Worm (Caenorhabditis elegans) whole organism, young adult: Measurements from ENCODE around the gene mig-10.

Experiments used
- B0019.2 ChIP-seq: fragments of 200-800 bp; sonication (Bioruptor generic); conservative IDR thresholded peaks from 2 replicates; pipeline ENCODE4 v1.3.6; 2022; ENCODE audit warnings: missing genetic modification reagents, missing genetic modification characterization, missing compliant biosample characterization
- B0336.3 ChIP-seq: fragments of 200-800 bp; sonication (Bioruptor generic); IDR thresholded peaks from 2 replicates; pipeline ENCODE4 v1.3.6; 2022; ENCODE audit warnings: missing genetic modification characterization, missing compliant biosample characterization
- C06A6.2 ChIP-seq: fragments of 200-800 bp; sonication (Bioruptor generic); conservative IDR thresholded peaks from 2 replicates; pipeline ENCODE4 v1.3.6; 2022; ENCODE audit warnings: missing genetic modification characterization, missing compliant biosample characterization
- F22D6.2 ChIP-seq: sonication (generic microtip); optimal IDR thresholded peaks from 2 replicates; lab custom pipeline; 2016; ENCODE audit warnings: mild to moderate bottlenecking, missing genetic modification characterization, missing compliant biosample characterization
- F23B12.7 ChIP-seq: sonication (generic microtip); optimal IDR thresholded peaks from 2 replicates; lab custom pipeline; 2017; ENCODE audit warnings: missing genetic modification characterization, mild to moderate bottlenecking, missing compliant biosample characterization, antibody characterized with exemption, moderate library complexity; ENCODE audit not compliant: insufficient read depth
- F33H1.4 ChIP-seq: fragments of 200-800 bp; sonication (Bioruptor generic); IDR thresholded peaks from 2 replicates; pipeline ENCODE4 v1.3.6; 2022; ENCODE audit warnings: missing genetic modification reagents, missing genetic modification characterization, missing compliant biosample characterization
- F39B2.1 ChIP-seq: fragments of 200-800 bp; sonication (Bioruptor generic); IDR thresholded peaks from 2 replicates; pipeline ENCODE4 v1.3.6; 2022; ENCODE audit warnings: missing genetic modification reagents, missing genetic modification characterization, missing compliant biosample characterization
- F52B5.7 ChIP-seq: sonication (generic microtip); optimal IDR thresholded peaks from 2 replicates; lab custom pipeline; 2016; ENCODE audit warnings: mild to moderate bottlenecking, missing genetic modification characterization, missing compliant biosample characterization
- F57A8.1 ChIP-seq: fragments of 200-800 bp; sonication (Bioruptor generic); optimal IDR thresholded peaks from 2 replicates; lab custom pipeline; 2018; ENCODE audit warnings: mild to moderate bottlenecking, missing genetic modification characterization, moderate library complexity, missing compliant biosample characterization
- F57C9.4 ChIP-seq: sonication (generic microtip); optimal IDR thresholded peaks from 2 replicates; lab custom pipeline; 2017; ENCODE audit warnings: mild to moderate bottlenecking, missing genetic modification characterization, missing compliant biosample characterization
- K11D2.4 ChIP-seq: fragments of 200-800 bp; sonication (Bioruptor generic); IDR thresholded peaks from 2 replicates; pipeline ENCODE4 v1.3.6; 2022; ENCODE audit warnings: missing genetic modification reagents, missing genetic modification characterization, missing compliant biosample characterization
- K12H6.12 ChIP-seq: fragments of 200-800 bp; sonication (Bioruptor generic); optimal IDR thresholded peaks from 2 replicates; lab custom pipeline; 2018; ENCODE audit warnings: mild to moderate bottlenecking, missing genetic modification characterization, missing compliant biosample characterization
- Y56A3A.18 ChIP-seq: fragments of 200-800 bp; sonication (Bioruptor generic); IDR thresholded peaks from 2 replicates; pipeline ENCODE4 v1.3.6; 2022; ENCODE audit warnings: missing genetic modification reagents, missing genetic modification characterization, missing compliant biosample characterization
- akir-1 ChIP-seq: fragments of 200-800 bp; sonication (Bioruptor generic); optimal IDR thresholded peaks from 2 replicates; lab custom pipeline; 2018; ENCODE audit warnings: mild to moderate bottlenecking, missing genetic modification characterization, moderate library complexity, missing compliant biosample characterization
- ama-1 ChIP-seq, 3 experiments: fragments of 150-350 bp in 1 of 3; sonication (generic microtip) in 2 of 3; optimal IDR thresholded peaks; 2 replicates each; lab custom pipeline; 2014 to 2018; ENCODE audit warnings: missing biosample characterization in 2 of 3, missing genetic modification characterization in 2 of 3, missing genetic modification reagents in 2 of 3
- atf-7 ChIP-seq: sonication (generic microtip); optimal IDR thresholded peaks from 2 replicates; lab custom pipeline; 2017; ENCODE audit warnings: mild to moderate bottlenecking, missing genetic modification characterization, missing compliant biosample characterization
- attf-5 ChIP-seq: fragments of 200-800 bp; sonication (Bioruptor generic); optimal IDR thresholded peaks from 2 replicates; lab custom pipeline; 2018; ENCODE audit warnings: mild to moderate bottlenecking, missing genetic modification characterization, missing compliant biosample characterization
- cebp-1 ChIP-seq, 2 experiments: fragments of 200-800 bp in 1 of 2; sonication (Bioruptor generic) in 1 of 2; sonication (generic microtip) in 1 of 2; IDR thresholded peaks in 1 of 2; optimal IDR thresholded peaks in 1 of 2; 2 replicates each; pipeline versions ENCODE4 v1.3.6 to Lab custom; 2017 to 2022; ENCODE audit warnings: missing compliant biosample characterization in 2 of 2, missing genetic modification characterization in 2 of 2, mild to moderate bottlenecking in 1 of 2, missing genetic modification reagents in 1 of 2, moderate library complexity in 1 of 2
- ceh-100 ChIP-seq: fragments of 200-800 bp; sonication (Bioruptor generic); IDR thresholded peaks from 2 replicates; pipeline ENCODE4 v1.3.6; 2022; ENCODE audit warnings: missing genetic modification reagents, missing genetic modification characterization, missing compliant biosample characterization
- ceh-58 ChIP-seq: fragments of 200-800 bp; sonication (Bioruptor generic); IDR thresholded peaks from 2 replicates; pipeline ENCODE4 v1.3.6; 2022; ENCODE audit warnings: missing genetic modification characterization, missing compliant biosample characterization
- ceh-79 ChIP-seq: sonication (generic microtip); optimal IDR thresholded peaks from 2 replicates; lab custom pipeline; 2017; ENCODE audit warnings: mild to moderate bottlenecking, missing genetic modification characterization, missing compliant biosample characterization
- ceh-91 ChIP-seq: fragments of 200-800 bp; sonication (Bioruptor generic); IDR thresholded peaks from 2 replicates; pipeline ENCODE4 v1.3.6; 2022; ENCODE audit warnings: missing genetic modification reagents, missing genetic modification characterization, missing compliant biosample characterization
- efl-1 ChIP-seq: fragments of 150-350 bp; optimal IDR thresholded peaks from 2 replicates; lab custom pipeline; 2014; ENCODE audit warnings: missing biosample characterization, missing genetic modification reagents, missing genetic modification characterization
- egl-18 ChIP-seq: fragments of 200-800 bp; sonication (Bioruptor generic); IDR thresholded peaks from 2 replicates; pipeline ENCODE4 v1.3.6; 2022; ENCODE audit warnings: missing genetic modification reagents, missing genetic modification characterization, missing compliant biosample characterization
- hlh-12 ChIP-seq: sonication (generic microtip); optimal IDR thresholded peaks from 2 replicates; lab custom pipeline; 2016; ENCODE audit warnings: missing genetic modification characterization, missing compliant biosample characterization
- hmg-1.2 ChIP-seq: fragments of 200-800 bp; sonication (Bioruptor generic); IDR thresholded peaks from 2 replicates; pipeline ENCODE4 v1.3.6; 2022; ENCODE audit warnings: missing genetic modification reagents, missing genetic modification characterization, missing compliant biosample characterization
- hmg-20 ChIP-seq: fragments of 200-800 bp; sonication (Bioruptor generic); IDR thresholded peaks from 2 replicates; pipeline ENCODE4 v1.3.6; 2022; ENCODE audit warnings: missing genetic modification reagents, missing genetic modification characterization, missing compliant biosample characterization
- hsf-1 ChIP-seq: fragments of 200-800 bp; sonication (Bioruptor generic); IDR thresholded peaks from 2 replicates; pipeline ENCODE4 v1.3.6; 2022; ENCODE audit warnings: missing genetic modification reagents, missing genetic modification characterization, missing compliant biosample characterization
- let-526 ChIP-seq: fragments of 200-800 bp; sonication (Bioruptor generic); IDR thresholded peaks from 2 replicates; pipeline ENCODE4 v1.3.6; 2022; ENCODE audit warnings: missing genetic modification reagents, missing genetic modification characterization, missing compliant biosample characterization
- madf-3 ChIP-seq: fragments of 200-800 bp; sonication (Bioruptor generic); IDR thresholded peaks from 2 replicates; pipeline ENCODE4 v1.3.6; 2022; ENCODE audit warnings: missing genetic modification reagents, missing genetic modification characterization, missing compliant biosample characterization
- nfya-2 ChIP-seq: fragments of 200-800 bp; sonication (Bioruptor generic); IDR thresholded peaks from 2 replicates; pipeline ENCODE4 v1.3.6; 2022; ENCODE audit warnings: missing genetic modification reagents, missing genetic modification characterization, missing compliant biosample characterization
- nfyb-1 ChIP-seq: fragments of 200-800 bp; sonication (Bioruptor generic); IDR thresholded peaks from 2 replicates; pipeline ENCODE4 v1.3.6; 2022; ENCODE audit warnings: missing genetic modification reagents, missing genetic modification characterization, missing compliant biosample characterization
- nhr-120 ChIP-seq: fragments of 200-800 bp; sonication (Bioruptor generic); IDR thresholded peaks from 2 replicates; pipeline ENCODE4 v1.3.6; 2022; ENCODE audit warnings: missing genetic modification characterization, missing compliant biosample characterization
- snpc-1.1 ChIP-seq: sonication (generic microtip); optimal IDR thresholded peaks from 2 replicates; lab custom pipeline; 2017; ENCODE audit warnings: missing genetic modification characterization, mild to moderate bottlenecking, missing compliant biosample characterization, antibody characterized with exemption, moderate library complexity, missing genotype, missing genetic modification reagents; ENCODE audit not compliant: insufficient read depth
- somi-1 ChIP-seq: fragments of 200-800 bp; sonication (Bioruptor generic); optimal IDR thresholded peaks from 2 replicates; lab custom pipeline; 2018; ENCODE audit warnings: mild to moderate bottlenecking, missing genetic modification characterization, missing compliant biosample characterization
- xnd-1 ChIP-seq: sonication (generic microtip); optimal IDR thresholded peaks from 2 replicates; lab custom pipeline; 2016; ENCODE audit warnings: missing genotype, missing genetic modification reagents, missing genetic modification characterization, missing compliant biosample characterization
- zfh-2 ChIP-seq: fragments of 200-800 bp; sonication (Bioruptor generic); conservative IDR thresholded peaks from 2 replicates; pipeline ENCODE4 v1.3.6; 2022; ENCODE audit warnings: missing genetic modification reagents, missing genetic modification characterization, missing compliant biosample characterization
- zim-3 ChIP-seq: sonication (generic microtip); optimal IDR thresholded peaks from 2 replicates; lab custom pipeline; 2017; ENCODE audit warnings: mild to moderate bottlenecking, missing genetic modification characterization, moderate library complexity, missing compliant biosample characterization
- ztf-22 ChIP-seq: fragments of 200-800 bp; sonication (Bioruptor generic); optimal IDR thresholded peaks from 2 replicates; lab custom pipeline; 2018; ENCODE audit warnings: mild to moderate bottlenecking, missing genetic modification characterization, moderate library complexity, missing compliant biosample characterization
- ztf-6 ChIP-seq: fragments of 200-800 bp; sonication (Bioruptor generic); IDR thresholded peaks from 2 replicates; pipeline ENCODE4 v1.3.6; 2022; ENCODE audit warnings: missing genetic modification reagents, missing genetic modification characterization, missing compliant biosample characterization

The mig-10 gene

ce11 chrIII:8299734-8300133 lies 20.8 kb downstream of the mig-10 start (continued):
- TF ChIP-seq snpc-1.1 (tag; lab: Kevin White, UChicago), result no peak

- TF ChIP-seq Y56A3A.18, result no peak
- TF ChIP-seq egl-18 (GFP tag; lab: Robert Waterston, UW), result no peak
- no peak for TF ChIP-seq ceh-100
- TF ChIP-seq ceh-79 (tag; lab: Kevin White, UChicago), result no peak
Measured at ce11 chrIII:8300860-8301396, 22.0 kb downstream of the mig-10 start.

DNA sequence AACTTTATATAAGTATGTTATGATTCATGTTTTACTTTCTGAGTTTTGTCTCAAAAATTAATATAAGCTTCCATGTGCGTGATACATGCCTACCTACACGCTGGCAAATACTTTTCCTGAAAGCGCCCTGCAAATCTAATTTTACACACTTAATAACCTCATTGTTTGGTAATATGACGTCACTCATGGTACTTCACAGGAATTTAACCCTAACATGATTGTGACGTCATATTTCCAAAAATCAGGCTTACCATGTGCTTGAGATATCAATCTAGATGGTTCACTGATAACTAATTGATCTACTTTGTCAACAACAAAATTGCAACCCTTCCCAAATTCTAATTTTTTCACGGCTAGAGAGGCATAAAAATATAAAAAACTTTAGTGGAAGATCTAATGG lies 24.5 kb downstream of the mig-10 start:
- TF ChIP-seq B0019.2 (GFP tag; lab: Robert Waterston, UW), result no peak
- no peak for TF ChIP-seq efl-1 (GFP tag; lab: Kevin White, UChicago)
- no peak for TF ChIP-seq F22D6.2 (tag; lab: Kevin White, UChicago)
- no peak for TF ChIP-seq ama-1 (optimal IDR thresholded peaks at IDR 0.05; lab: Kevin White, UChicago)
- TF ChIP-seq ama-1 (GFP tag; optimal IDR thresholded peaks at IDR 0.05; lab: Kevin White, UChicago), result no peak
- TF ChIP-seq nhr-120, result no peak
- TF ChIP-seq madf-3, result no peak
- TF ChIP-seq ceh-58 (GFP tag; lab: Robert Waterston, UW), result no peak

DNA sequence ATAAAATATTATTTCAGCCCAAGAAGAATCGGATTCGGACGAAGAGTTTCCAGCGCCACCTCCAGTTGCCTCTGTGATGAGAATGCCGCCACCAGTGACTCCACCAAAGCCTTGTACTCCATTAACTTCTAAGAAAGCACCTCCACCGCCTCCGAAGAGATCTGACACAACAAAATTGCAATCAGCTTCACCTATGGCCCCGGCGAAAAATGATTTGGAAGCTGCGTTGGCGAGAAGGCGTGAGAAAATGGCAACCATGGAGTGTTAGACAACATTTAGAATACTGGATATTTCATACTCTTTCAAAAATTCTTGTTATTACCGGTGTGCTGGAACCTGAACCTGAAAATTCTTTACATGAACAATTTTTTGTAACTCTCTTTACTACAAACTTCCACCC lies 26.4 kb downstream of the mig-10 start:
- TF ChIP-seq hsf-1 (GFP tag; lab: Robert Waterston, UW), result 0 out of 2 replicates have a peak, but pooled peaks have one; percentile 10
- no peak for TF ChIP-seq hlh-12 (tag; lab: Kevin White, UChicago)
- TF ChIP-seq egl-18 (GFP tag; lab: Robert Waterston, UW), result no peak

ce11 chrIII:8305816-8306215 lies 26.9 kb downstream of the mig-10 start:
- no peak for TF ChIP-seq zfh-2 (GFP tag; lab: Robert Waterston, UW)
- no peak for TF ChIP-seq ama-1 (optimal IDR thresholded peaks at IDR 0.05; lab: Kevin White, UChicago)
- TF ChIP-seq ama-1 (GFP tag; optimal IDR thresholded peaks at IDR 0.05; lab: Kevin White, UChicago), result no peak
- no peak for TF ChIP-seq xnd-1 (tag; lab: Kevin White, UChicago)
- TF ChIP-seq hmg-1.2, result no peak
- TF ChIP-seq akir-1 (GFP tag; lab: Kevin White, UChicago), result no peak
- no peak for TF ChIP-seq ceh-100
- no peak for TF ChIP-seq madf-3
- no peak for TF ChIP-seq nfya-2 (GFP tag; lab: Robert Waterston, UW)
- TF ChIP-seq F57A8.1 (GFP tag; lab: Kevin White, UChicago), result no peak
- no peak for TF ChIP-seq let-526
- no peak for TF ChIP-seq F33H1.4 (GFP tag; lab: Robert Waterston, UW)
- no peak for TF ChIP-seq hmg-20 (GFP tag; lab: Robert Waterston, UW)
- TF ChIP-seq ceh-91, result no peak
- no peak for TF ChIP-seq C06A6.2 (GFP tag; lab: Robert Waterston, UW)
- TF ChIP-seq atf-7, result no peak
- TF ChIP-seq nfyb-1 (GFP tag; lab: Robert Waterston, UW), result no peak
- TF ChIP-seq attf-5, result no peak
- TF ChIP-seq somi-1, result no peak
- no peak for TF ChIP-seq F22D6.2 (tag; lab: Kevin White, UChicago)
- no peak for TF ChIP-seq F23B12.7

DNA sequence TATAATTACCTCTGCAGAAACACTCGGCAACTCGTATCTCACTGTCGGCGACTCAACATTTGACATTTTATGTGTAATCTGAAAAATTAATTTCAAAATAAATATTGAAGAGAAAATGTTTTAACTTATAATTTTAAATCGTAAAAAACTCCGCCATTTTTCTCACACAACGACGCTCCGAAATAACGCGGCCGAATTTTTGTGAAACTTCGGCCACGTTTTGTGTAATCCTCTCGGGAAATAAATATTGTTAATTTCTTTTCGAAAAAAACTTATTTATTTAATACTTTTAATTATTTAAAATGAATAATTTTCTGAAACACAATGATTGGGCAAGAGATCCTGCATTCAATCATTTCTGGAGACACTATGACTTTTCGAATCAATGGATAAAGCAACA lies 28.5 kb downstream of the mig-10 start, which contains the start of the genes F10E9.7 and F10E9.5:
Gene F10E9.7, minus strand, starts transcription at position 86 of the 400 bp plus-strand sequence.
Gene F10E9.5, plus strand, starts transcription at position 237 of the 400 bp plus-strand sequence.
- TF ChIP-seq nfyb-1 (GFP tag; lab: Robert Waterston, UW), result peak; percentile 56; the same call in 1 of the 2 replicates
- peak; percentile 70 for TF ChIP-seq ceh-91
- TF ChIP-seq F52B5.7, result no peak
- TF ChIP-seq K12H6.12 (tag; lab: Kevin White, UChicago), result peak; percentile 85
- no peak for TF ChIP-seq cebp-1 (GFP tag; IDR thresholded peaks at IDR 0.05; lab: Robert Waterston, UW)
- peak; percentile 68 for TF ChIP-seq cebp-1 (tag; optimal IDR thresholded peaks at IDR 0.05; lab: Kevin White, UChicago)
- peak; percentile 8 for TF ChIP-seq F57C9.4
- 0 out of 2 replicates have a peak, but pooled peaks have one; percentile 30 for TF ChIP-seq hmg-20 (GFP tag; lab: Robert Waterston, UW)
- no peak for TF ChIP-seq B0336.3 (GFP tag; lab: Robert Waterston, UW)
- TF ChIP-seq ztf-22 (GFP tag; lab: Kevin White, UChicago), result no peak
- no peak for TF ChIP-seq F39B2.1
- peak; percentile 80 for TF ChIP-seq K11D2.4 (GFP tag; lab: Robert Waterston, UW)
- TF ChIP-seq ztf-6 (GFP tag; lab: Robert Waterston, UW), result peak; percentile 59; the same call in 1 of the 2 replicates
- peak; percentile 42 for TF ChIP-seq hmg-1.2
- peak; percentile 36 for TF ChIP-seq zim-3 (tag; lab: Kevin White, UChicago)
